Fruit fly (Drosophila melanogaster): ENCODE data around the gene Lsp2.

The Lsp2 gene

dm6 chr3L:12139232-12139698, 10.1 kb downstream of the Lsp2 start (continued):
- peak; percentile 79 for TF ChIP-seq Hr39 (GFP tag; optimal IDR thresholded peaks at IDR 0.05)
- TF ChIP-seq Eip78C (GFP tag): peak; percentile 94
- peak; percentile 11 for TF ChIP-seq Eip93F (GFP tag; optimal IDR thresholded peaks at IDR 0.05)
- TF ChIP-seq CG34406 (GFP tag; optimal IDR thresholded peaks at IDR 0.05): peak; percentile 67
- no peak for TF ChIP-seq CG4318 (GFP tag; optimal IDR thresholded peaks at IDR 0.05)
- peak; percentile 79 for TF ChIP-seq Hr4 (GFP tag; optimal IDR thresholded peaks at IDR 0.05)
- TF ChIP-seq Hr38 (GFP tag; optimal IDR thresholded peaks at IDR 0.05): no peak
- TF ChIP-seq CG11294 (GFP tag; IDR thresholded peaks at IDR 0.05): 0 out of 2 replicates have a peak, but pooled peaks have one; percentile 28
- peak; percentile 43 for TF ChIP-seq Ets96B (tag; optimal IDR thresholded peaks at IDR 0.05)
- peak; percentile 84 for TF ChIP-seq Eip75B (GFP tag; optimal IDR thresholded peaks at IDR 0.05)
- peak; percentile 80 for TF ChIP-seq CG6792 (GFP tag; optimal IDR thresholded peaks at IDR 0.05)
- peak; percentile 44 for TF ChIP-seq CG11902 (GFP tag; optimal IDR thresholded peaks at IDR 0.05)
- peak; percentile 63 for TF ChIP-seq CG7368 (GFP tag; optimal IDR thresholded peaks at IDR 0.05)
- TF ChIP-seq fkh (GFP tag; optimal IDR thresholded peaks at IDR 0.05): no peak

- TF ChIP-seq CG6854 (GFP tag; optimal IDR thresholded peaks at IDR 0.05) (peak; percentile 7), CG8319 (GFP tag; optimal IDR thresholded peaks at IDR 0.05) (no peak), lz (GFP tag; optimal IDR thresholded peaks at IDR 0.05) (no peak), Sox14 (GFP tag; optimal IDR thresholded peaks at IDR 0.05) (no peak), CG15336 (GFP tag; IDR thresholded peaks at IDR 0.05) (no peak), achi (GFP tag; optimal IDR thresholded peaks at IDR 0.05) (no peak), esn (GFP tag; optimal IDR thresholded peaks at IDR 0.05) (peak; percentile 16)
Measured at dm6 chr3L:12145709-12146694, 16.8 kb downstream of the Lsp2 start, which contains the start of the genes eIF3l and Nrx-IV. Gene eIF3l, minus strand, starts transcription at chr3L:12146097. Gene Nrx-IV, plus strand, starts transcription at chr3L:12146519.

- TF ChIP-seq CG6163 (GFP tag; IDR thresholded peaks at IDR 0.05): no peak
- no peak for TF ChIP-seq fkh (GFP tag; optimal IDR thresholded peaks at IDR 0.05)
- no peak for TF ChIP-seq CG11902 (GFP tag; optimal IDR thresholded peaks at IDR 0.05)
- TF ChIP-seq net (GFP tag; optimal IDR thresholded peaks at IDR 0.05): no peak
- TF ChIP-seq Ets21C (GFP tag; optimal IDR thresholded peaks at IDR 0.05): no peak
- TF ChIP-seq CG6854 (GFP tag; optimal IDR thresholded peaks at IDR 0.05): no peak
- no peak for TF ChIP-seq CG7368 (GFP tag; optimal IDR thresholded peaks at IDR 0.05)
- no peak for TF ChIP-seq svp (GFP tag)
- no peak for TF ChIP-seq CG3032 (tag; optimal IDR thresholded peaks at IDR 0.05)
- TF ChIP-seq CG10669 (GFP tag; optimal IDR thresholded peaks at IDR 0.05): no peak
- TF ChIP-seq Hr38 (GFP tag; optimal IDR thresholded peaks at IDR 0.05): no peak
- no peak for TF ChIP-seq eg (GFP tag; IDR thresholded peaks at IDR 0.05)
- TF ChIP-seq CG8119 (GFP tag; IDR thresholded peaks at IDR 0.05): no peak
- TF ChIP-seq fd59A (GFP tag; optimal IDR thresholded peaks at IDR 0.05): no peak
- no peak for TF ChIP-seq CG34406 (GFP tag; optimal IDR thresholded peaks at IDR 0.05)
Measured at dm6 chr3L:12146970-12147369, 17.8 kb downstream of the Lsp2 start.

dm6 chr3L:12149024-12149423, 19.8 kb downstream of the Lsp2 start, which contains the start of gene CG32099:
Gene CG32099, plus strand, starts transcription at chr3L:12149273.
- TF ChIP-seq eg (GFP tag; IDR thresholded peaks at IDR 0.05): no peak
- no peak for TF ChIP-seq OdsH (GFP tag; optimal IDR thresholded peaks at IDR 0.05)
- TF ChIP-seq CG11762 (GFP tag; optimal IDR thresholded peaks at IDR 0.05; ENCODE audit: insufficient read depth): no peak
- TF ChIP-seq CG8319 (GFP tag; optimal IDR thresholded peaks at IDR 0.05): no peak
- no peak for TF ChIP-seq Sox14 (GFP tag; optimal IDR thresholded peaks at IDR 0.05)
- TF ChIP-seq CG8632 (GFP tag; optimal IDR thresholded peaks at IDR 0.05): no peak
- no peak for TF ChIP-seq CG7368 (GFP tag; optimal IDR thresholded peaks at IDR 0.05)
- no peak for TF ChIP-seq CG31627 (GFP tag; optimal IDR thresholded peaks at IDR 0.05)
- TF ChIP-seq Gug (GFP tag; IDR thresholded peaks at IDR 0.05): no peak
- TF ChIP-seq CG8119 (GFP tag; IDR thresholded peaks at IDR 0.05): no peak
- no peak for TF ChIP-seq CG6792 (GFP tag; optimal IDR thresholded peaks at IDR 0.05)
- TF ChIP-seq CG6854 (GFP tag; optimal IDR thresholded peaks at IDR 0.05): no peak
- TF ChIP-seq CG11902 (GFP tag; optimal IDR thresholded peaks at IDR 0.05): no peak
- no peak for TF ChIP-seq fkh (GFP tag; optimal IDR thresholded peaks at IDR 0.05)
- TF ChIP-seq topi (GFP tag; optimal IDR thresholded peaks at IDR 0.05): no peak
- TF ChIP-seq spab (GFP tag; optimal IDR thresholded peaks at IDR 0.05): no peak

All from whole organism, prepupa.